Worm (Caenorhabditis elegans): ENCODE data around the gene pat-2.

pat-2 gene

DNA sequence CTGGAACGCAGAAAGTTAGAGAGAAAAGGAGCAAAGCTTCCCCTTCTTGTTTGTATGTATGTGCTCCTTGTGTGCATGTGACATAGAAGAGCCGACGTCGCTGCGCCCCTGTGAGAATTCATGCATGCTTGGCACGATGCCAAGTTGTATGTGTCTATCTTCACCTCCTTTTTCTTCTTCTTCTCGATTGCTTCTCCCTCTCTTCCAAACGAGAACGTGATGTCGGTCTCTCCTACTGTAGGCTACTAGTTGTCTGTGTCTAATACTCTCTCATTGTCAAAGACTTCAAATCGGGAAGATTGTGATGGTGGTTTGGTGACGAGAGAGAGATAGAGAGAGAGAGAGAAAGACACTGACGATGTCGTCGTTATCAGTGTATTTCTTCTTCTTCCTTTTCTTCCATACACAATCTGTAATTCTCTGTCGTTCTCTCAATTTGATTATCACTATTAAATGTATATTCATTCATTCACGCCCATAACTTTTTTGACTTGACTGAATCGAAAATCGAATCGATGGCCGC lies 21.4 kb upstream of the pat-2 start:
- 0 out of 2 replicates have a peak, but pooled peaks have one; percentile 17 for TF ChIP-seq pbrm-1 (GFP tag; IDR thresholded peaks at IDR 0.05)
- TF ChIP-seq nhr-27 (tag; optimal IDR thresholded peaks at IDR 0.05) = no peak
- no peak for TF ChIP-seq Y95B8A.8 (GFP tag; IDR thresholded peaks at IDR 0.05)
- TF ChIP-seq B0336.3 (GFP tag; IDR thresholded peaks at IDR 0.05) = peak; percentile 81
- TF ChIP-seq lin-40 (tag; optimal IDR thresholded peaks at IDR 0.05) = peak; percentile 91
- TF ChIP-seq rcor-1 (GFP tag; IDR thresholded peaks at IDR 0.05) = no peak
- no peak for TF ChIP-seq Y53F4B.3 (GFP tag; IDR thresholded peaks at IDR 0.05)
- TF ChIP-seq bed-2 (GFP tag; IDR thresholded peaks at IDR 0.05) = no peak
- TF ChIP-seq athp-1 (tag; optimal IDR thresholded peaks at IDR 0.05) = no peak
- peak; percentile 81 for TF ChIP-seq ztf-22 (GFP tag; optimal IDR thresholded peaks at IDR 0.05)
- TF ChIP-seq hlh-26 (GFP tag; conservative IDR thresholded peaks at IDR 0.05) = no peak
- no peak for TF ChIP-seq B0261.1 (tag; optimal IDR thresholded peaks at IDR 0.05)
- TF ChIP-seq bed-1 (GFP tag; IDR thresholded peaks at IDR 0.05) = no peak
- peak; percentile 61 for TF ChIP-seq die-1 (tag; optimal IDR thresholded peaks at IDR 0.05)
- TF ChIP-seq K12H6.12 (tag; optimal IDR thresholded peaks at IDR 0.05) = peak; percentile 81
- no peak for TF ChIP-seq rpc-1 (optimal IDR thresholded peaks at IDR 0.05)
- TF ChIP-seq rpc-1 (tag; optimal IDR thresholded peaks at IDR 0.05) = no peak
- no peak for TF ChIP-seq nhr-120 (GFP tag; IDR thresholded peaks at IDR 0.05)
- TF ChIP-seq F10E7.11 (tag; optimal IDR thresholded peaks at IDR 0.05) = no peak
- no peak for TF ChIP-seq pha-4 (tag; optimal IDR thresholded peaks at IDR 0.05)
- TF ChIP-seq madf-6 (GFP tag; IDR thresholded peaks at IDR 0.05) = no peak
- TF ChIP-seq nhr-80 (tag; optimal IDR thresholded peaks at IDR 0.05) = peak; percentile 99
- TF ChIP-seq egrh-3 (GFP tag; IDR thresholded peaks at IDR 0.05) = peak; percentile 25; the same call in 1 of the 2 replicates
- TF ChIP-seq lag-1 (GFP tag; IDR thresholded peaks at IDR 0.05) = no peak
- TF ChIP-seq F33H1.4 (GFP tag; IDR thresholded peaks at IDR 0.05) = 0 out of 2 replicates have a peak, but pooled peaks have one; percentile 6
- no peak for TF ChIP-seq T07F8.4 (tag; optimal IDR thresholded peaks at IDR 0.05)
- peak; percentile 67; the same call in 1 of the 2 replicates for TF ChIP-seq egl-44 (GFP tag; IDR thresholded peaks at IDR 0.05)
- no peak for TF ChIP-seq ccch-3 (GFP tag; optimal IDR thresholded peaks at IDR 0.05)
- peak; percentile 93 for TF ChIP-seq somi-1 (GFP tag; optimal IDR thresholded peaks at IDR 0.05)
- no peak for TF ChIP-seq unc-130 (GFP tag; optimal IDR thresholded peaks at IDR 0.05)
- TF ChIP-seq cebp-2 (GFP tag; IDR thresholded peaks at IDR 0.05) = no peak
- TF ChIP-seq ztf-6 (GFP tag; IDR thresholded peaks at IDR 0.05) = no peak
- TF ChIP-seq snpc-3.4 (tag; optimal IDR thresholded peaks at IDR 0.05) = no peak
- TF ChIP-seq unc-62 (GFP tag; optimal IDR thresholded peaks at IDR 0.05) = peak; percentile 74
- TF ChIP-seq ceh-79 (tag; optimal IDR thresholded peaks at IDR 0.05) = no peak
- no peak for TF ChIP-seq lsy-27 (tag; optimal IDR thresholded peaks at IDR 0.05; ENCODE audit: borderline replicate concordance, insufficient read depth)
- TF ChIP-seq snpc-1.3 (tag; optimal IDR thresholded peaks at IDR 0.05; ENCODE audit: insufficient read depth) = no peak
- peak; percentile 29 for TF ChIP-seq F22D6.2 (tag; optimal IDR thresholded peaks at IDR 0.05)
- TF ChIP-seq madf-3 (GFP tag; IDR thresholded peaks at IDR 0.05) = no peak
- no peak for TF ChIP-seq F57C9.4 (tag; optimal IDR thresholded peaks at IDR 0.05)
- TF ChIP-seq mel-28 (tag; optimal IDR thresholded peaks at IDR 0.05; ENCODE audit: borderline replicate concordance) = no peak
- peak; percentile 87 for TF ChIP-seq dox-1 (GFP tag; IDR thresholded peaks at IDR 0.05)
- peak; percentile 77 for TF ChIP-seq ztf-26 (tag; optimal IDR thresholded peaks at IDR 0.05)
- TF ChIP-seq egl-18 (GFP tag; IDR thresholded peaks at IDR 0.05) = no peak
- peak; percentile 16 for TF ChIP-seq F52B5.7 (tag; optimal IDR thresholded peaks at IDR 0.05)
- TF ChIP-seq attf-6 (GFP tag; IDR thresholded peaks at IDR 0.05) = no peak
- no peak for TF ChIP-seq mxl-1 (tag; optimal IDR thresholded peaks at IDR 0.05)
- TF ChIP-seq B0019.2 (GFP tag; conservative IDR thresholded peaks at IDR 0.05) = no peak
- TF ChIP-seq ets-4 (GFP tag; optimal IDR thresholded peaks at IDR 0.05) = peak; percentile 80
- TF ChIP-seq madf-10 (tag; optimal IDR thresholded peaks at IDR 0.05) = peak; percentile 82
